Fruit fly (Drosophila melanogaster): ENCODE results near the gene PMCA.

Gene PMCA

dm6 chr4:406843-407242, 48.1 kb upstream of the PMCA start (continued):
- TF ChIP-seq zf30C (GFP tag; optimal IDR thresholded peaks at IDR 0.05) (no peak), CG8290 (GFP tag; optimal IDR thresholded peaks at IDR 0.05) (peak; percentile 64), CG8290 (tag; optimal IDR thresholded peaks at IDR 0.05) (peak; percentile 31 to 37), Abd-B (GFP tag; optimal IDR thresholded peaks at IDR 0.05) (no peak), CG9727 (GFP tag; optimal IDR thresholded peaks at IDR 0.05) (no peak), disco-r (GFP tag; optimal IDR thresholded peaks at IDR 0.05) (no peak), crol (GFP tag; IDR thresholded peaks at IDR 0.05) (no peak), CG18476 (GFP tag; optimal IDR thresholded peaks at IDR 0.05) (no peak), yki (optimal IDR thresholded peaks at IDR 0.05) (no peak), CHES-1-like (GFP tag; optimal IDR thresholded peaks at IDR 0.05) (no peak), CG12236 (GFP tag; optimal IDR thresholded peaks at IDR 0.05) (no peak), Hey (tag; optimal IDR thresholded peaks at IDR 0.05) (no peak), CG17568 (GFP tag; optimal IDR thresholded peaks at IDR 0.05) (peak; percentile 51), tup (GFP tag; optimal IDR thresholded peaks at IDR 0.05) (no peak), CG4617 (GFP tag; optimal IDR thresholded peaks at IDR 0.05; ENCODE audit: borderline replicate concordance) (no peak), Nf-YC (tag; optimal IDR thresholded peaks at IDR 0.05) (peak; percentile 15), CG10274 (GFP tag; optimal IDR thresholded peaks at IDR 0.05) (no peak), E2f2 (GFP tag; IDR thresholded peaks at IDR 0.05) (peak; percentile 42), Nf-YB (GFP tag; optimal IDR thresholded peaks at IDR 0.05) (no peak), sqz (GFP tag; optimal IDR thresholded peaks at IDR 0.05) (peak; percentile 60), CG6854 (GFP tag; optimal IDR thresholded peaks at IDR 0.05) (no peak), corto (GFP tag; optimal IDR thresholded peaks at IDR 0.05) (no peak), CG2889 (GFP tag; IDR thresholded peaks at IDR 0.05) (no peak), ci (GFP tag; IDR thresholded peaks at IDR 0.05) (no peak; the same call in 2 of the 3 replicates), Dek (tag; optimal IDR thresholded peaks at IDR 0.05) (no peak), Sox102F (GFP tag; optimal IDR thresholded peaks at IDR 0.05) (no peak), hth (optimal IDR thresholded peaks at IDR 0.05) (no peak), CG42726 (GFP tag; IDR thresholded peaks at IDR 0.05; ENCODE audit: partially characterized antibody) (no peak), CG1832 (GFP tag; optimal IDR thresholded peaks at IDR 0.05) (no peak), CG32532 (GFP tag; IDR thresholded peaks at IDR 0.05) (no peak; the same call in 1 of the 2 replicates), CG18764 (GFP tag; optimal IDR thresholded peaks at IDR 0.05) (no peak), crp (GFP tag; optimal IDR thresholded peaks at IDR 0.05) (no peak), CG32767 (GFP tag; IDR thresholded peaks at IDR 0.05) (no peak), eyg (GFP tag; optimal IDR thresholded peaks at IDR 0.05) (no peak), btn (GFP tag; optimal IDR thresholded peaks at IDR 0.05) (no peak), Hand (GFP tag; optimal IDR thresholded peaks at IDR 0.05) (no peak), HLHmδ (GFP tag; optimal IDR thresholded peaks at IDR 0.05) (no peak), CG6689 (GFP tag; IDR thresholded peaks at IDR 0.05) (0 out of 2 replicates have a peak, but pooled peaks have one; percentile 19), Sry-δ (GFP tag; optimal IDR thresholded peaks at IDR 0.05) (peak; percentile 2), CG31224 (GFP tag; IDR thresholded peaks at IDR 0.05) (no peak), Blimp-1 (GFP tag; optimal IDR thresholded peaks at IDR 0.05) (no peak), CG3847 (GFP tag; IDR thresholded peaks at IDR 0.05) (no peak), CG18011 (GFP tag; optimal IDR thresholded peaks at IDR 0.05) (no peak), NC2α (GFP tag; optimal IDR thresholded peaks at IDR 0.05) (no peak), CG3995 (GFP tag; optimal IDR thresholded peaks at IDR 0.05) (no peak), Taf1 (GFP tag; IDR thresholded peaks at IDR 0.05) (no peak), CG32772 (GFP tag; IDR thresholded peaks at IDR 0.05) (no peak), CG34376 (GFP tag; optimal IDR thresholded peaks at IDR 0.05) (no peak), lilli (GFP tag; optimal IDR thresholded peaks at IDR 0.05) (peak; percentile 24), TFAM (GFP tag; optimal IDR thresholded peaks at IDR 0.05) (no peak), fd102C (GFP tag; optimal IDR thresholded peaks at IDR 0.05) (no peak), fd96Cb (tag; optimal IDR thresholded peaks at IDR 0.05) (no peak)

Measured in whole organism, embryonic.